Fruit fly (Drosophila melanogaster) whole organism: ENCODE measurements around the gene CG13065.
A peak's percentile ranks its signal among the peaks of the same experiment; 100 is the strongest.

Experiments
- CG8478 ChIP-seq: fragments of >200 bp; optimal IDR thresholded peaks from 2 replicates; lab custom pipeline; 2018; ENCODE audit warnings: inconsistent platforms
- Dll ChIP-seq: fragments of >200 bp; optimal IDR thresholded peaks from 2 replicates; lab custom pipeline; 2017
- EcR ChIP-seq, 2 experiments: fragments of >200 bp; optimal IDR thresholded peaks; 2 replicates each; lab custom pipeline; 2017; ENCODE audit warnings: missing biosample characterization in 2 of 2, missing genetic modification characterization in 2 of 2, missing genetic modification reagents in 2 of 2
- pan ChIP-seq: fragments of >200 bp; optimal IDR thresholded peaks from 2 replicates; lab custom pipeline; 2017
- psq ChIP-seq: fragments of >200 bp; optimal IDR thresholded peaks from 2 replicates; lab custom pipeline; 2017
- usp ChIP-seq: fragments of >200 bp; optimal IDR thresholded peaks from 2 replicates; lab custom pipeline; 2017; ENCODE audit warnings: missing biosample characterization, missing genetic modification characterization, mixed read lengths

Gene CG13065

dm6 chr3L:16277135-16277534, at the start of gene CG13065:
TSS of gene CG13065 (plus strand) at chr3L:16277435.
- TF ChIP-seq usp (GFP tag; lab: Kevin White, UChicago), result no peak
- no peak for TF ChIP-seq pan (lab: Kevin White, UChicago)
- TF ChIP-seq psq (lab: Kevin White, UChicago), result no peak
- TF ChIP-seq Dll (lab: Kevin White, UChicago), result no peak
- no peak for TF ChIP-seq CG8478 (lab: Kevin White, UChicago)
- TF ChIP-seq EcR (GFP tag; optimal IDR thresholded peaks at IDR 0.05; lab: Kevin White, UChicago), result no peak

DNA sequence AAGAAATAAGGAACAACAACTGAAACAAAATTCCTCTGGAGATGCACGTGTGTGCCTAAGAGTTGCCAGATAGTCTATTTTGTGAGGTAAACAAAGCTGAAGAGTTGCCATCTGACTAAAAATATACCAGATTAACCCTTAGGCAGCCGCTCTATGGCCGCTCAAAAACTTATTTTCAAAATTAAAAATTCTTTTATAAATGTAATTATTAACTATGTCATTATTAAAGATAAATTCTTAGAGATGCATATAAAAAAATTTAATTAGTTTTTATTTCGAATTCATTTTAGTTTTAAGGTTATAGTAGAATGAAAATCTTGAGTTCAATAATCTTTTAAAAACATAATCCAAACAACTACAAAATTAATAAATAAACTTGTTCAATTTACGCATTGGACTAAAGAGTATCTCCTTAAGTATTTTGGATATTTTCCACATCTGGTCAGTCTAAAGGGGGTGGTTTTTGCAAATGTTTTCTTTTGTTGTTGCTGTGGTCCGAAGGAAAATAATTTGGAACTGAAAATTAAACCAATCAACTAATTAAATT, 48.5 kb upstream of the CG13065 start, which contains the start of gene Tmx3:
TSS of gene Tmx3 (plus strand) at position 442 of the 547 bp plus-strand sequence.
- TF ChIP-seq CG8478 (lab: Kevin White, UChicago), result no peak
- TF ChIP-seq EcR (GFP tag; optimal IDR thresholded peaks at IDR 0.05; lab: Kevin White, UChicago), result no peak
- TF ChIP-seq Dll (lab: Kevin White, UChicago), result no peak
- no peak for TF ChIP-seq usp (GFP tag; lab: Kevin White, UChicago)
- TF ChIP-seq psq (lab: Kevin White, UChicago), result no peak
- TF ChIP-seq pan (lab: Kevin White, UChicago), result no peak

dm6 chr3L:16231857-16232256, 45.4 kb upstream of the CG13065 start, which contains the start of the genes PDCD-5 and MED10:
TSS of gene PDCD-5 (minus strand) at chr3L:16232038.
TSS of gene MED10 (plus strand) at chr3L:16232084.
- no peak for TF ChIP-seq EcR (GFP tag; optimal IDR thresholded peaks at IDR 0.05; lab: Kevin White, UChicago)
- no peak for TF ChIP-seq pan (lab: Kevin White, UChicago)
- TF ChIP-seq usp (GFP tag; lab: Kevin White, UChicago), result no peak
- no peak for TF ChIP-seq psq (lab: Kevin White, UChicago)
- no peak for TF ChIP-seq Dll (lab: Kevin White, UChicago)
- no peak for TF ChIP-seq CG8478 (lab: Kevin White, UChicago)

DNA sequence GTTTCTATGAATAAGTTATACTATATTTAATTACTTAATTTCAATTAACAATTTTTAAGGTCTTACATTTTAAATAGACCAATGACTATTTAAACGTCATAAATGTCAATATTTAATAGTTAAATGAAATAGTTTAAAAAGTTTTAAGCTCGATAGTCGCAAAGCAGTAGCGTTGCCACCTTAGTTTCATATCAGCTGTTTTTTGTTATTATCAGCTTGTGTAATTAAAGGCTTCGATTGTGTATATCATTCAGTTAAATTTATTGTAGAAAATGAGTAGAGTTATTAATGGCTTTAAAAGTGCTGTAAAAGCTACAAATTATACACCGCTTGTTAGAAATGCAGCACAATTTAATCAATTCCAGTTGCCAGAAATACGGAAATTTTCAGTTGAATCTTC, 44.3 kb upstream of the CG13065 start, which contains the start of gene Hsc20:
TSS of gene Hsc20 (plus strand) at position 204 of the 400 bp plus-strand sequence.
- TF ChIP-seq usp (GFP tag; lab: Kevin White, UChicago) (no peak), psq (lab: Kevin White, UChicago) (no peak), EcR (GFP tag; optimal IDR thresholded peaks at IDR 0.05; lab: Kevin White, UChicago) (no peak), CG8478 (lab: Kevin White, UChicago) (no peak), pan (lab: Kevin White, UChicago) (no peak), Dll (lab: Kevin White, UChicago) (no peak)

DNA sequence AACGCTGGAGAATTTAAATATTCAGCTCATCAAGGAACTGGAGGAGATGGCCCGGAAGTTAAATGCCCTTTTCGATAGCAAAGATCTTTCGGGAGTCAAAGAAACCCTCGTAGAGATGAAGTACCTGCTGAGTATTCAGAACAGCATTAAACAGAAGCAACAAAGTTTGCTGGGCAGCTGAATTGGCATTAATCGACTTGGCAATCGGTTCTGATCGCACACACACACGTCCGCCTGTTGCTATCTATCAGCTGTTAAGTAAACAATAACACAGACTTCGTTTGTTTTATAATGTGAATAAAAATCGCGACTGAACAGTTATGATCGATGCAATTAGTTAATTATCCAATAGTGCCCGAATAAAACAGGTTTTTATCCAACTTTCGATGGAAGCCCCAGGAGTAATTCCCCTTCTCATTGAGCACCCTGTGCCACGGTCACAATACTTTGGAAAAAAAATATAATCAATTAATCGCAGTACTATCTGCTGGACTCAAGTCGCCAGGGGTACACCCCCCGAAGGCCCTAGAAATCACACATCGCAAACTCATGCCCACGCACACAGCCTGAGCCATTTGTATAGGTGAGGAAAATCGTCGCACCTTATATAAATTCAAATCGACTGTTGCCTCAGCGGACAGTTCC, 43.3 kb upstream of the CG13065 start:
- no peak for TF ChIP-seq pan (lab: Kevin White, UChicago)
- TF ChIP-seq Dll (lab: Kevin White, UChicago), result no peak
- TF ChIP-seq EcR (GFP tag; optimal IDR thresholded peaks at IDR 0.05; lab: Kevin White, UChicago), result no peak
- TF ChIP-seq CG8478 (lab: Kevin White, UChicago), result no peak
- TF ChIP-seq psq (lab: Kevin White, UChicago), result no peak
- TF ChIP-seq usp (GFP tag; lab: Kevin White, UChicago), result no peak

DNA sequence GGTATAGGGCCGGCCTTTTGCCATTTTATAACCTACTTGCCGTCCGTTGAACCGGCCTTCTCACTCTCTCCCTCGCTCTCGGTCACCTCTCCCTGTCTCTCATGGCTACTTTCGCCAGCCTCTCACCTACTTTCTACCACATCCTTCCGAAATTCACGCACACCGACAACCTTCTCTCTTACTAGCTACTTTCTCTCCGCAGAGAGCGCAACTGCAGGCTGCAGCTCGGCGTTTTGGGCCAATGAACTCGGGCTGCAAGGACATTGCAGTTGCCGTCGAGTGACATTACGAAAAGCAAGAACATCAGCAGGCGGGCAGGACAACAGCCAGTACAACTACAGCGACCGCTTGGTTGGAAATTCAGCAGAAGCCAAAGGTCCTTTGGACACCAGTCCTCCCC, 35.9 kb upstream of the CG13065 start:
- TF ChIP-seq EcR (GFP tag; optimal IDR thresholded peaks at IDR 0.05; lab: Kevin White, UChicago) (peak in 1 of 2 experiments; percentile 61), Dll (lab: Kevin White, UChicago) (no peak)

DNA sequence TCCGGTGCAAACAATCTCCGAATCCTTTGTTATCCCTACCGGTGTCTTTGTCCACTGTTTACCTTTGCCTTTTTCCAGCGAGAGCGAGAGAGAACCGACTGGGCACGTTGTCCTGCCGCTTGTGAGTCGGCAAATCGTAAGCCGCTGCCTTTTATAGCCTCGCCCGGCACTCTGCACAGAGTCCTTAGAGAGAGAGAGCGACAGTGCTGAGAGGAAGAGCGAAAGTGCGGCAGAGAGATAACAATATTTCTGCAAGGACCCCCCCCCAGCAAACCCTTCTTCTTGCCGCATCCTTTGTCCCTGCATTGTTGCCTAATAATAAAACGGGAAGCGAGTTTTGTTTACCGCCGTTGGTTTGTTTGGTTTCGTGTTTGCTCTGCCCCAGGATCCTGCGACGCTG, 25.0 kb upstream of the CG13065 start, which contains the start of gene CG13055:
TSS of gene CG13055 (minus strand) at position 101 of the 400 bp plus-strand sequence.
- TF ChIP-seq usp (GFP tag; lab: Kevin White, UChicago), result no peak

DNA sequence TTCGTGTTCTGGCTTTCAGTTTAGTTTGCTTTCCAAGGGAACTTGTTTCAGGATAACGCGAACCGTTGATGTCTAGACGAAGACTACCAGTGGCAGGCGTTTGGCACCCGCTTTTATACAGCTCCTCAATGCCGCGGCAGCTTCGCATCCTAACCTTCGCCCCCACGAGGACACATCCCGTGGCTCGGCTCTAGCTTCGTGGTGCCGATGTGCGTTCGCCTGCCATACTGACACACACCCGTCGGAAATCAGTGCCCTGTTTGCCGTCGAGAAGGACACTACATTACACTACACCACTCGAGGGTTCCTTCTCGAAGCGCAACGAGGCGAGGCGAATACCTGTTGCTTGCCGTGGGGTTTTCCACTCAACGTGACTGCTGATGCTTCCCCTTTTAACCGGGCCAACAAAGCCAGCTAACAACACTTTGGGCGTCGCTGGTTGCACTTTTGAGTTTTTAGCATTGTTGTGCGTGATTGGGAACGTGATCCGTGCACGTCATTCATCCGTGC, 20.1 kb upstream of the CG13065 start, which contains the start of gene CG13054:
TSS of gene CG13054 (minus strand) at position 74 of the 510 bp plus-strand sequence.
- no peak for TF ChIP-seq CG8478 (lab: Kevin White, UChicago)
- TF ChIP-seq EcR (GFP tag; optimal IDR thresholded peaks at IDR 0.05; lab: Kevin White, UChicago), result no peak
- TF ChIP-seq Dll (lab: Kevin White, UChicago), result no peak
- no peak for TF ChIP-seq psq (lab: Kevin White, UChicago)
- no peak for TF ChIP-seq pan (lab: Kevin White, UChicago)
- TF ChIP-seq usp (GFP tag; lab: Kevin White, UChicago), result no peak

- TF ChIP-seq pan (lab: Kevin White, UChicago) (no peak), CG8478 (lab: Kevin White, UChicago) (no peak), usp (GFP tag; lab: Kevin White, UChicago) (no peak), Dll (lab: Kevin White, UChicago) (no peak), EcR (GFP tag; optimal IDR thresholded peaks at IDR 0.05; lab: Kevin White, UChicago) (no peak)
Measured at dm6 chr3L:16259552-16259951, 17.7 kb upstream of the CG13065 start, which contains the start of gene CG13053. TSS of gene CG13053 (minus strand) at chr3L:16259722.

DNA sequence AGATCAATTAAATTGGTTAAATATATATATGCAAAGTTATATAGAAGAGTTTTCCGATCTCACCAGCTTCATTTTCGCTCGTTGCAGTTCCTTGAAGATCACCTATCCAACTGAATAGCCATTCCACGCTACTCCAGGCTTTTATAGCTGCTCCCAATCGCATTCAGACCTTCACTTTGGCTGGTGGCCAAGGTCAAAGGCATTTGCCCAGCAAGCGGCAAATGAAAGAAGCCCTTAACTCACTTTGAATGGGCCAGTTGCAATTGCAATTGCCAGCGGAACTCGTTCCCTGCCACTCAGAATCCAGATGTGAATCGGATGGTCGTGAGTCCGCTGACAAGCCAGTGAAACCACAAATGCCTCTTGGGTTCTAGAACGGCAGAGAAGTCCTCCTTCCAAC, 15.7 kb upstream of the CG13065 start, which contains the start of gene CG34247:
TSS of gene CG34247 (minus strand) at position 101 of the 400 bp plus-strand sequence.
- TF ChIP-seq usp (GFP tag; lab: Kevin White, UChicago) (no peak), CG8478 (lab: Kevin White, UChicago) (no peak), Dll (lab: Kevin White, UChicago) (no peak), psq (lab: Kevin White, UChicago) (no peak), EcR (GFP tag; optimal IDR thresholded peaks at IDR 0.05; lab: Kevin White, UChicago) (no peak), pan (lab: Kevin White, UChicago) (no peak)

dm6 chr3L:16262440-16262839, 14.8 kb upstream of the CG13065 start, which contains the start of gene CG13071:
TSS of gene CG13071 (plus strand) at chr3L:16262740.
- TF ChIP-seq EcR (GFP tag; optimal IDR thresholded peaks at IDR 0.05; lab: Kevin White, UChicago), result no peak
- TF ChIP-seq CG8478 (lab: Kevin White, UChicago), result no peak
- TF ChIP-seq Dll (lab: Kevin White, UChicago), result no peak
- no peak for TF ChIP-seq pan (lab: Kevin White, UChicago)
- no peak for TF ChIP-seq psq (lab: Kevin White, UChicago)
- TF ChIP-seq usp (GFP tag; lab: Kevin White, UChicago), result no peak
